Worm (Caenorhabditis elegans): ENCODE measurements around the gene R05D3.12.

Gene R05D3.12

DNA sequence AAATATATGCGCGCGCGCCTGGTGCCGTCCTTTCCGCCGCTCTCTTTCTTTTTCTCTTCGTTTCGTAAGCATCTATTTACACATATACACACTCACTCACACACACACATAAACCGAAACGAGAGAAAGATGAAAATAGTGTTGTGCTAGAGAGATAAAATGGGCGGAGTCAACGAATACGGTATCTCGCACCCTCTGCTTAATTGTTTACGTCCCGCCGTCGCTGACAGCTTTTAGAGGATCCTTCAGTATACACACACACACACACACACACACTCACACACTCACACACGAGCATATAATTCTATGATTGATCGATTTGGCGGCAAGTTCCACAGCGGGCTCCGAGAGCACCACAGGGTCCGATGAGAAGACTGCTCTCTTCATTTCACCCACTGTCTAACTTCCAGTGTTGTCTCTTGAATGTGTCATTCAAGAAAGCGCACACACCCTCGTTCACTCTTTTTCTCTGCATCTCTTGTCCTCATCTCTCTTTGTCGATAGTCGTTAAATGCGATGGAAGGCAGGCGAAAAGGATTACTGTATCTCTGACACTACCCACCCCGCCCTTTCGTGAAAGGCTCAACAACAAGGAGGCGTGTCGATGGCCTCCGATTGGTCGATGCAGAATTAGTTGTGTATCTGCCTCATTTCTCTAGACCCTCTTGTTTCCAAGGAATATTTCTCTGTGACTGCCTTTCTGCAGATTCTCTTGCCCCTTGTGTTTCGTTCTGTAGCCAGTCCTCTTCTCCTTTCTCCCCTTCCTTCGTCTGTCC is 36.6 kb downstream of the R05D3.12 start (continued):
- TF ChIP-seq alr-1 (tag; optimal IDR thresholded peaks at IDR 0.05) (no peak), nhr-129 (tag; optimal IDR thresholded peaks at IDR 0.05) (peak; percentile 97), mbf-1 (tag; optimal IDR thresholded peaks at IDR 0.05) (no peak), lin-11 (tag; optimal IDR thresholded peaks at IDR 0.05) (peak; percentile 94), Y55F3AM.14 (GFP tag; optimal IDR thresholded peaks at IDR 0.05) (peak; percentile 88), ztf-1 (GFP tag; conservative IDR thresholded peaks at IDR 0.05) (no peak), nhr-12 (tag; optimal IDR thresholded peaks at IDR 0.05) (peak; percentile 62), aly-2 (tag; optimal IDR thresholded peaks at IDR 0.05) (no peak), sma-9 (GFP tag; optimal IDR thresholded peaks at IDR 0.05) (peak; percentile 89), sma-9 (tag; optimal IDR thresholded peaks at IDR 0.05) (no peak)

ce11 chrIII:8417968-8418267 is 37.2 kb downstream of the R05D3.12 start, which contains the start of gene sor-1:
sor-1 (plus strand) TSS chrIII:8418168.
- TF ChIP-seq Y55F3AM.14 (GFP tag; optimal IDR thresholded peaks at IDR 0.05) (no peak), lsy-2 (tag; optimal IDR thresholded peaks at IDR 0.05) (no peak), ztf-4 (tag; optimal IDR thresholded peaks at IDR 0.05) (no peak), ceh-16 (tag; optimal IDR thresholded peaks at IDR 0.05) (no peak), F13H6.1 (tag; optimal IDR thresholded peaks at IDR 0.05) (no peak), unc-62 (GFP tag; optimal IDR thresholded peaks at IDR 0.05) (no peak), aly-2 (tag; optimal IDR thresholded peaks at IDR 0.05) (no peak), zag-1 (tag; optimal IDR thresholded peaks at IDR 0.05) (no peak), unc-55 (GFP tag; optimal IDR thresholded peaks at IDR 0.05) (no peak), sma-9 (GFP tag; optimal IDR thresholded peaks at IDR 0.05) (no peak), sma-9 (tag; optimal IDR thresholded peaks at IDR 0.05) (no peak), lin-11 (tag; optimal IDR thresholded peaks at IDR 0.05) (no peak), ceh-82 (tag; optimal IDR thresholded peaks at IDR 0.05) (no peak)

ce11 chrIII:8425076-8425475 is 44.3 kb downstream of the R05D3.12 start:
- TF ChIP-seq ama-1 (optimal IDR thresholded peaks at IDR 0.05) (no peak), C34F6.9 (tag; optimal IDR thresholded peaks at IDR 0.05) (peak; percentile 79), ztf-4 (tag; optimal IDR thresholded peaks at IDR 0.05) (no peak), sma-9 (GFP tag; optimal IDR thresholded peaks at IDR 0.05) (peak; percentile 36), sma-9 (tag; optimal IDR thresholded peaks at IDR 0.05) (no peak), egl-27 (tag; optimal IDR thresholded peaks at IDR 0.05) (no peak), aly-2 (tag; optimal IDR thresholded peaks at IDR 0.05) (no peak), lin-11 (tag; optimal IDR thresholded peaks at IDR 0.05) (peak; percentile 47), ZK546.5 (tag; optimal IDR thresholded peaks at IDR 0.05) (no peak), ztf-1 (GFP tag; conservative IDR thresholded peaks at IDR 0.05) (no peak), crh-2 (tag; optimal IDR thresholded peaks at IDR 0.05) (peak; percentile 93), mab-5 (tag; optimal IDR thresholded peaks at IDR 0.05) (no peak), zag-1 (tag; optimal IDR thresholded peaks at IDR 0.05) (no peak), nhr-12 (tag; optimal IDR thresholded peaks at IDR 0.05) (no peak), R02D3.7 (tag; optimal IDR thresholded peaks at IDR 0.05) (no peak), snpc-4 (tag; optimal IDR thresholded peaks at IDR 0.05) (no peak), skn-1 (tag; optimal IDR thresholded peaks at IDR 0.05) (peak; percentile 5), mdl-1 (tag; optimal IDR thresholded peaks at IDR 0.05) (peak in 1 of 2 experiments; percentile 13), Y55F3AM.14 (GFP tag; optimal IDR thresholded peaks at IDR 0.05) (no peak), unc-55 (GFP tag; optimal IDR thresholded peaks at IDR 0.05) (peak; percentile 56), nhr-11 (tag; optimal IDR thresholded peaks at IDR 0.05) (no peak), ztf-11 (tag; optimal IDR thresholded peaks at IDR 0.05) (no peak), unc-39 (tag; optimal IDR thresholded peaks at IDR 0.05) (no peak), lin-39 (tag; optimal IDR thresholded peaks at IDR 0.05) (no peak), elt-1 (tag; optimal IDR thresholded peaks at IDR 0.05) (no peak), nhr-21 (tag; optimal IDR thresholded peaks at IDR 0.05) (peak; percentile 49), nhr-10 (tag; optimal IDR thresholded peaks at IDR 0.05) (no peak), dmd-4 (tag; optimal IDR thresholded peaks at IDR 0.05) (no peak), ceh-16 (tag; optimal IDR thresholded peaks at IDR 0.05) (no peak), gmeb-1 (tag; optimal IDR thresholded peaks at IDR 0.05) (peak; percentile 60), nhr-6 (tag; optimal IDR thresholded peaks at IDR 0.05) (no peak), nhr-237 (tag; optimal IDR thresholded peaks at IDR 0.05) (no peak), nhr-129 (tag; optimal IDR thresholded peaks at IDR 0.05) (peak; percentile 82), lsy-2 (tag; optimal IDR thresholded peaks at IDR 0.05) (peak; percentile 53 to 83), nhr-77 (tag; optimal IDR thresholded peaks at IDR 0.05) (no peak), F13H6.1 (tag; optimal IDR thresholded peaks at IDR 0.05) (peak; percentile 76), blmp-1 (tag; optimal IDR thresholded peaks at IDR 0.05; ENCODE audit: insufficient read depth) (peak; percentile 55), elt-3 (tag; optimal IDR thresholded peaks at IDR 0.05) (no peak), peb-1 (tag; optimal IDR thresholded peaks at IDR 0.05) (no peak), nhr-25 (tag; optimal IDR thresholded peaks at IDR 0.05) (peak; percentile 74), sma-3 (GFP tag; optimal IDR thresholded peaks at IDR 0.05) (peak; percentile 52), fos-1 (tag; optimal IDR thresholded peaks at IDR 0.05) (peak; percentile 59), lin-13 (GFP tag; optimal IDR thresholded peaks at IDR 0.05) (no peak), unc-62 (GFP tag; optimal IDR thresholded peaks at IDR 0.05) (no peak)

All from whole organism, L2 larva.